Worm (Caenorhabditis elegans) whole organism, young adult: ENCODE data around the gene W04B5.8.

ENCODE experiments used
- F33H1.4 ChIP-seq: fragments of 200-800 bp; sonication (Bioruptor generic); IDR thresholded peaks from 2 replicates; pipeline ENCODE4 v1.3.6; 2022; ENCODE audit warnings: missing genetic modification reagents, missing genetic modification characterization, missing compliant biosample characterization
- F37B4.10 ChIP-seq: fragments of 200-800 bp; sonication (Bioruptor generic); IDR thresholded peaks from 2 replicates; pipeline ENCODE4 v1.3.6; 2022; ENCODE audit warnings: missing genetic modification characterization, missing compliant biosample characterization
- akir-1 ChIP-seq: fragments of 200-800 bp; sonication (Bioruptor generic); optimal IDR thresholded peaks from 2 replicates; lab custom pipeline; 2018; ENCODE audit warnings: mild to moderate bottlenecking, missing genetic modification characterization, moderate library complexity, missing compliant biosample characterization
- efl-1 ChIP-seq: fragments of 150-350 bp; optimal IDR thresholded peaks from 2 replicates; lab custom pipeline; 2014; ENCODE audit warnings: missing biosample characterization, missing genetic modification reagents, missing genetic modification characterization
- let-607 ChIP-seq, 2 experiments: fragments of 200-800 bp in 1 of 2; sonication (Bioruptor generic) in 1 of 2; sonication (generic microtip) in 1 of 2; optimal IDR thresholded peaks; 2 replicates each; lab custom pipeline; 2016 to 2018; ENCODE audit warnings: mild to moderate bottlenecking in 2 of 2, missing compliant biosample characterization in 2 of 2, missing genetic modification characterization in 2 of 2, moderate library complexity in 2 of 2, missing genotype in 1 of 2
- nhr-80 ChIP-seq: sonication (generic microtip); optimal IDR thresholded peaks from 2 replicates; lab custom pipeline; 2016; ENCODE audit warnings: missing genetic modification characterization, missing compliant biosample characterization
- pha-4 ChIP-seq: fragments of 150-350 bp; sonication (generic microtip); optimal IDR thresholded peaks from 2 replicates; lab custom pipeline; 2014; ENCODE audit warnings: missing biosample characterization, missing genetic modification reagents, missing genetic modification characterization
- tbx-9 ChIP-seq: sonication (generic microtip); optimal IDR thresholded peaks from 2 replicates; lab custom pipeline; 2016; ENCODE audit warnings: borderline replicate concordance, missing genetic modification characterization, inconsistent platforms, missing compliant biosample characterization
- unc-62 ChIP-seq: fragments of 150-350 bp; optimal IDR thresholded peaks from 2 replicates; lab custom pipeline; 2014; ENCODE audit warnings: missing biosample characterization, missing genetic modification reagents, missing genetic modification characterization
- ztf-22 ChIP-seq: fragments of 200-800 bp; sonication (Bioruptor generic); optimal IDR thresholded peaks from 2 replicates; lab custom pipeline; 2018; ENCODE audit warnings: mild to moderate bottlenecking, missing genetic modification characterization, moderate library complexity, missing compliant biosample characterization

DNA sequence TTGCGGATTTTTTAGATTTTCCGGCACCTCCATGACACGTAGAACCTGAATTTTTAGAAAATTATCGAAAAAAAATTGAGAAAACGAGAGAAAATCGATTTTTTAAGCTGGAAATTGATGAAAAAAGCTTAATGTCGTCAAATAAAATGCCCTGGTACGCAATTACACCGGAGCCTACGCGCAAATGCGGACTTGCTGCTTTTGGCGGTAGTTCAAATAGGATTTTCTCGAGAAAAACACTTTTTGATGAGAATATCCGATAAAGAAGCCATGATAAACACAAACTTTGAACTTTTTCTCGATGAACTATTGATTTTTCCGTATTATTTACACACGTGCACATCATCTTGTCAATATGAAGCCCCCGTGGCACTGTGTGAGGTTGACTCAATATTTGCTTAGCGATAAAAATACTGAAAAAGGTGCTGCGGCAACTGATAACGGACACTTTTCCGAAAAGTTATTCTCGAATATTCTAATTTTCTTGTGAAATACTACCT is 7.9 kb upstream of the W04B5.8 start, which contains the start of the genes W04B5.5 and W04B5.3:
- no peak for TF ChIP-seq pha-4
- TF ChIP-seq F33H1.4 = peak; percentile 52
- no peak for TF ChIP-seq F37B4.10 (GFP tag; lab: Robert Waterston, UW)
- TF ChIP-seq akir-1 (GFP tag; lab: Kevin White, UChicago) = no peak
- TF ChIP-seq unc-62 = peak; percentile 32
- TF ChIP-seq ztf-22 (GFP tag; lab: Kevin White, UChicago) = no peak
- TF ChIP-seq efl-1 (GFP tag; lab: Kevin White, UChicago) = peak; percentile 82
- no peak for TF ChIP-seq tbx-9 (tag; lab: Kevin White, UChicago)
- TF ChIP-seq nhr-80 (tag; lab: Kevin White, UChicago) = peak; percentile 29
- TF ChIP-seq let-607 (tag; optimal IDR thresholded peaks at IDR 0.05; lab: Kevin White, UChicago) = peak in 1 of 2 experiments; percentile 26
